Fruit fly (Drosophila melanogaster) Kc167 (cell line): Measurements from ENCODE around the gene stai.

Experiments used
- Myc ChIP-seq: fragments of >200 bp; optimal IDR thresholded peaks from 2 replicates; lab custom pipeline; 2017; ENCODE audit warnings: missing external identifiers
- psq ChIP-seq: fragments of >200 bp; optimal IDR thresholded peaks from 2 replicates; lab custom pipeline; 2017; ENCODE audit warnings: missing external identifiers

dm6 chr2L:6100202-6100689 lies at the start of gene stai:
- TF ChIP-seq Myc (lab: Kevin White, UChicago) (no peak), psq (no peak)
